Fruit fly (Drosophila melanogaster): ENCODE data around the gene eIF4EHP.

dm6 chr3R:24099039-24100026, 9.4 kb downstream of the eIF4EHP start:
- TF ChIP-seq jim (GFP tag; optimal IDR thresholded peaks at IDR 0.05) (no peak), OdsH (GFP tag; optimal IDR thresholded peaks at IDR 0.05) (peak; percentile 75), pan (optimal IDR thresholded peaks at IDR 0.05) (peak; percentile 31), CG32264 (GFP tag; optimal IDR thresholded peaks at IDR 0.05) (peak; percentile 39), Vsx2 (GFP tag; optimal IDR thresholded peaks at IDR 0.05; ENCODE audit: partially characterized antibody) (no peak), N (GFP tag; optimal IDR thresholded peaks at IDR 0.05) (no peak), h (GFP tag; optimal IDR thresholded peaks at IDR 0.05) (peak; percentile 81), dsf (GFP tag; optimal IDR thresholded peaks at IDR 0.05; ENCODE audit: borderline replicate concordance) (no peak), Myc (optimal IDR thresholded peaks at IDR 0.05) (no peak), Rel (GFP tag; optimal IDR thresholded peaks at IDR 0.05) (no peak), Rel (tag; optimal IDR thresholded peaks at IDR 0.05) (no peak), HLH106 (tag; optimal IDR thresholded peaks at IDR 0.05) (peak; percentile 55), CG9705 (GFP tag; optimal IDR thresholded peaks at IDR 0.05) (no peak), sage (GFP tag; optimal IDR thresholded peaks at IDR 0.05) (no peak)
